Fruit fly (Drosophila melanogaster): ENCODE results near the gene Rhau.

The Rhau gene

dm6 chr2L:20720011-20720410 lies 37.8 kb downstream of the Rhau start:
- TF ChIP-seq gt (GFP tag; IDR thresholded peaks at IDR 0.05) (no peak), CG34422 (GFP tag; IDR thresholded peaks at IDR 0.05) (peak; percentile 45; the same call in 1 of the 3 replicates), corto (GFP tag; optimal IDR thresholded peaks at IDR 0.05) (no peak), sens (GFP tag) (peak; percentile 69), CG1832 (GFP tag; optimal IDR thresholded peaks at IDR 0.05) (peak; percentile 60), BtbVII (GFP tag; optimal IDR thresholded peaks at IDR 0.05) (peak; percentile 96), yki (optimal IDR thresholded peaks at IDR 0.05) (no peak), onecut (GFP tag; IDR thresholded peaks at IDR 0.05) (peak; percentile 97), CG7745 (tag; optimal IDR thresholded peaks at IDR 0.05) (no peak), Bgb (GFP tag; IDR thresholded peaks at IDR 0.05; ENCODE audit: partially characterized antibody) (0 out of 2 replicates have a peak, but pooled peaks have one; percentile 8), run (tag; optimal IDR thresholded peaks at IDR 0.05) (no peak), ara (GFP tag; IDR thresholded peaks at IDR 0.05) (no peak), ftz-f1 (GFP tag; optimal IDR thresholded peaks at IDR 0.05) (peak; percentile 13), Med (GFP tag) (peak; percentile 69), Hr39 (optimal IDR thresholded peaks at IDR 0.05) (peak; percentile 11), CG4707 (GFP tag; optimal IDR thresholded peaks at IDR 0.05) (no peak), Deaf1 (tag; optimal IDR thresholded peaks at IDR 0.05) (peak; percentile 61), CG10321 (GFP tag; IDR thresholded peaks at IDR 0.05) (peak; percentile 89), chinmo (GFP tag; IDR thresholded peaks at IDR 0.05; ENCODE audit: partially characterized antibody) (peak; percentile 64; the same call in 1 of the 4 replicates), crol (GFP tag; IDR thresholded peaks at IDR 0.05) (peak; percentile 88), Vsx1 (GFP tag; optimal IDR thresholded peaks at IDR 0.05) (no peak), CG13424 (tag; optimal IDR thresholded peaks at IDR 0.05) (no peak), MESR4 (GFP tag; optimal IDR thresholded peaks at IDR 0.05) (no peak), CG16779 (GFP tag; IDR thresholded peaks at IDR 0.05) (no peak), CG14667 (GFP tag; IDR thresholded peaks at IDR 0.05) (no peak), ro (GFP tag; IDR thresholded peaks at IDR 0.05) (no peak), CG18599 (GFP tag; optimal IDR thresholded peaks at IDR 0.05) (peak; percentile 1), CG34224 (GFP tag; IDR thresholded peaks at IDR 0.05; ENCODE audit: partially characterized antibody) (no peak), gro (GFP tag; optimal IDR thresholded peaks at IDR 0.05) (no peak), CG16815 (GFP tag; optimal IDR thresholded peaks at IDR 0.05) (no peak), ewg (GFP tag; optimal IDR thresholded peaks at IDR 0.05) (peak; percentile 98), abd-A (tag; optimal IDR thresholded peaks at IDR 0.05) (no peak), scrt (GFP tag; optimal IDR thresholded peaks at IDR 0.05) (peak; percentile 26), CG10366 (GFP tag; IDR thresholded peaks at IDR 0.05) (no peak), Adf1 (GFP tag; IDR thresholded peaks at IDR 0.05) (peak; percentile 73), bigmax (GFP tag; optimal IDR thresholded peaks at IDR 0.05) (no peak)

DNA sequence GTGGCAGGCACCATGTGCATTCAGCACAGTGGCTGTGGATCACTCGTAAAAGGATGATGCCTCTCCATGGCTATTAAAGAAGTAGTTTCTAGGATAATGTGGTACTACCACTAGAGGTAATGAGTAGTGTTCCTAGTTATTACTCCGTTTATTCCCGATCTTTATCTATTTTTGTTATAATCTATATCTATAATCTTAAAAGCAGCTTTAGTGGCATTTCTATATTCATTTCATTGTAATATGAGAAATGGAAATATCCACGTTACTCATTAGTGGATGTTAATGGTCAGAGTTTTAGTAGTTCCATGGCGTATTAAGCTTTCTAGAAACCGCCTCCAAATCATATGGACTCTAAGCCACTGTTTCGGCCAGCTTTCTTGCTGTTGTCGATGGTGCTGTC lies 41.1 kb downstream of the Rhau start:
- no peak for TF ChIP-seq CG10209 (GFP tag; optimal IDR thresholded peaks at IDR 0.05)
- TF ChIP-seq H2.0 (GFP tag; IDR thresholded peaks at IDR 0.05): no peak
- TF ChIP-seq dimm (GFP tag; IDR thresholded peaks at IDR 0.05): no peak
- no peak for TF ChIP-seq Atf3 (GFP tag; optimal IDR thresholded peaks at IDR 0.05)
- TF ChIP-seq CG1647 (GFP tag; optimal IDR thresholded peaks at IDR 0.05): no peak
- no peak for TF ChIP-seq CG8944 (GFP tag; optimal IDR thresholded peaks at IDR 0.05)
- no peak for TF ChIP-seq Blimp-1 (GFP tag; optimal IDR thresholded peaks at IDR 0.05)
- TF ChIP-seq C15 (GFP tag; IDR thresholded peaks at IDR 0.05): no peak

All from whole organism, embryonic.